Worm (Caenorhabditis elegans): ENCODE measurements around the gene famh-136.

The famh-136 gene

DNA sequence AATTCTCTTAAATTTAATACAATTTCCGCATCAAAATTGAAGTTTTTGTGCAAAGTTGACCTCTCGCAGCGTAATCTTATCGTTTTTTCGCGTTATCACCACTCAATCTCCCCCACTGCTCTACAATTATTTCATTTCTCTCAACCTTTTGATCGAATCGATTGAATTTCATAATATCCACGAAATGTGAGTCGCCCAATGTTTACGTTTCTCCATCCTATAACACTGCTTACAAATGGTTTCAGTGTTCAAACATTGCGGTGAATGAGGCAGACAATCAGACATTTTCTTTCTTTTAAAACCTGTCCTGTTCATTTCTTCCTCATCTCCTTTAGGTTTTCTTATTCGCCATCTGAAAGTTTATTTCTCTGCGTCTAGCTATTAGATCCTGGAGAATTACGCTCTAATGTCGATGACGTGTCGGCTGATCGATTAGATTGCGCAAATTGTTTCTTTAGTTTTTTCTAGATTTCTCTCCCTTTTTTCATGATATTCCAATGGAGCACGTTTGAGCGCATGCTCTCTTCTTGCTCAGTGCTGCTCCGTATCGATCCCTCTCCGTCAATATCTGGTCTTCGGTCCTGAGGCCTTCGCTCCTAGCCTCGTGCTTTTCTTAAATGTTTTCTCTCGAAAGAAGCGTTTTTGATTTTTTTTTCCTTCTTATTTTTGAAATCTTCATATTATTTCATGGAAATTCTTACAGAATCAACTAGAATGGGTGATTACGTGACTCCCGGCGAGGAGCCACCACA lies 17.5 kb downstream of the famh-136 start, which contains the start of gene unc-32 (continued):
- TF ChIP-seq rbr-2 (tag; optimal IDR thresholded peaks at IDR 0.05): peak; percentile 53
- TF ChIP-seq ZK337.2 (GFP tag; IDR thresholded peaks at IDR 0.05): no peak
- TF ChIP-seq nhr-28 (tag; optimal IDR thresholded peaks at IDR 0.05): no peak
- TF ChIP-seq ceh-28 (tag; optimal IDR thresholded peaks at IDR 0.05): peak; percentile 42
- TF ChIP-seq mxl-2 (GFP tag; conservative IDR thresholded peaks at IDR 0.05): no peak
- no peak for TF ChIP-seq D1046.2 (GFP tag; IDR thresholded peaks at IDR 0.05)
- no peak for TF ChIP-seq spr-3 (GFP tag; optimal IDR thresholded peaks at IDR 0.05)
- no peak for TF ChIP-seq nhr-41 (GFP tag; IDR thresholded peaks at IDR 0.05)
- no peak for TF ChIP-seq daf-12 (tag; optimal IDR thresholded peaks at IDR 0.05)
- no peak for TF ChIP-seq daf-16 (GFP tag; optimal IDR thresholded peaks at IDR 0.05)
- TF ChIP-seq daf-16 (tag; optimal IDR thresholded peaks at IDR 0.05): peak; percentile 21
- no peak for TF ChIP-seq T20F7.1 (GFP tag; optimal IDR thresholded peaks at IDR 0.05)
- TF ChIP-seq ceh-62 (tag; optimal IDR thresholded peaks at IDR 0.05): no peak
- TF ChIP-seq nhr-237 (tag; optimal IDR thresholded peaks at IDR 0.05): no peak
- no peak for TF ChIP-seq dmd-9 (GFP tag; IDR thresholded peaks at IDR 0.05)
- TF ChIP-seq mep-1 (tag; optimal IDR thresholded peaks at IDR 0.05): peak; percentile 59
- 0 out of 2 replicates have a peak, but pooled peaks have one; percentile 50 for TF ChIP-seq ceh-20 (GFP tag; IDR thresholded peaks at IDR 0.05)
- TF ChIP-seq hmg-1.1 (GFP tag; IDR thresholded peaks at IDR 0.05): peak; percentile 46; the same call in 1 of the 2 replicates
- no peak for TF ChIP-seq sdz-12 (GFP tag; optimal IDR thresholded peaks at IDR 0.05)
- TF ChIP-seq dmd-8 (GFP tag; IDR thresholded peaks at IDR 0.05): no peak
- TF ChIP-seq zfp-3 (GFP tag; conservative IDR thresholded peaks at IDR 0.05): no peak
- no peak for TF ChIP-seq daf-8 (GFP tag; IDR thresholded peaks at IDR 0.05)
- TF ChIP-seq vab-7 (GFP tag; IDR thresholded peaks at IDR 0.05): no peak

- TF ChIP-seq lin-29 (GFP tag; IDR thresholded peaks at IDR 0.05) (no peak), aha-1 (tag) (peak; percentile 95), dpl-1 (GFP tag; optimal IDR thresholded peaks at IDR 0.05) (no peak), hmg-1.1 (GFP tag; IDR thresholded peaks at IDR 0.05) (no peak), nhr-237 (tag; optimal IDR thresholded peaks at IDR 0.05) (no peak)
Measured at ce11 chrIII:8910139-8910538, 22.6 kb downstream of the famh-136 start.

- TF ChIP-seq skn-1 (tag; optimal IDR thresholded peaks at IDR 0.05) (no peak), mep-1 (tag; optimal IDR thresholded peaks at IDR 0.05) (peak; percentile 19), lin-29 (GFP tag; IDR thresholded peaks at IDR 0.05) (no peak), nhr-111 (GFP tag; optimal IDR thresholded peaks at IDR 0.05) (no peak), zip-2 (tag; optimal IDR thresholded peaks at IDR 0.05) (no peak), mdt-29 (GFP tag; IDR thresholded peaks at IDR 0.05) (0 out of 2 replicates have a peak, but pooled peaks have one; percentile 9), nhr-28 (tag; optimal IDR thresholded peaks at IDR 0.05) (no peak), T26A8.4 (GFP tag; IDR thresholded peaks at IDR 0.05) (peak; percentile 27; the same call in 1 of the 2 replicates), ama-1 (optimal IDR thresholded peaks at IDR 0.05) (peak; percentile 68), nhr-6 (tag; optimal IDR thresholded peaks at IDR 0.05) (no peak)
Measured at ce11 chrIII:8911598-8912194, 24.1 kb downstream of the famh-136 start, which contains the start of gene tpk-1. tpk-1 (plus strand) TSS chrIII:8912144.

ce11 chrIII:8913469-8913868 lies 25.9 kb downstream of the famh-136 start, which contains the start of gene trxr-2:
trxr-2 (plus strand) TSS chrIII:8913769.
- no peak for TF ChIP-seq mdt-29 (GFP tag; IDR thresholded peaks at IDR 0.05)
- TF ChIP-seq set-16 (GFP tag; IDR thresholded peaks at IDR 0.05): no peak
- TF ChIP-seq sdz-12 (GFP tag; optimal IDR thresholded peaks at IDR 0.05): no peak
- TF ChIP-seq ama-1 (optimal IDR thresholded peaks at IDR 0.05): no peak
- TF ChIP-seq lir-3 (tag; optimal IDR thresholded peaks at IDR 0.05): no peak
- TF ChIP-seq zip-11 (GFP tag; IDR thresholded peaks at IDR 0.05): no peak
- TF ChIP-seq egl-43 (GFP tag; IDR thresholded peaks at IDR 0.05): no peak
- no peak for TF ChIP-seq T26A8.4 (GFP tag; IDR thresholded peaks at IDR 0.05)
- no peak for TF ChIP-seq dmd-6 (GFP tag; IDR thresholded peaks at IDR 0.05)
- no peak for TF ChIP-seq madf-9 (GFP tag; conservative IDR thresholded peaks at IDR 0.05)
- no peak for TF ChIP-seq nhr-111 (GFP tag; optimal IDR thresholded peaks at IDR 0.05)
- TF ChIP-seq Y48G9A.11 (GFP tag; IDR thresholded peaks at IDR 0.05): no peak
- no peak for TF ChIP-seq dmd-8 (GFP tag; IDR thresholded peaks at IDR 0.05)
- no peak for TF ChIP-seq F37D6.2 (tag; optimal IDR thresholded peaks at IDR 0.05)
- no peak for TF ChIP-seq ceh-82 (tag; optimal IDR thresholded peaks at IDR 0.05)

Measured in whole organism, L4 larva.